Fruit fly (Drosophila melanogaster) whole organism, embryonic: Measurements from ENCODE around the gene Yp1.

ENCODE experiments used
- CG10209 ChIP-seq: fragments of 200-800 bp; sonication (Bioruptor generic); optimal IDR thresholded peaks from 3 replicates; lab custom pipeline; 2017; ENCODE audit warnings: missing biosample characterization, mild to moderate bottlenecking, missing genetic modification characterization, missing genetic modification reagents
- CG11085 ChIP-seq: fragments of 200-800 bp; sonication (Bioruptor generic); IDR thresholded peaks from 2 replicates; pipeline ENCODE4 v1.3.6; 2022; ENCODE audit warnings: missing biosample characterization, missing genetic modification characterization
- CG11247 ChIP-seq: fragments of 200-800 bp; sonication (Bioruptor generic); IDR thresholded peaks from 2 replicates; pipeline ENCODE4 v1.3.6; 2022; ENCODE audit warnings: missing biosample characterization, missing genetic modification characterization
- CG12155 ChIP-seq: fragments of 200-800 bp; sonication (Bioruptor generic); optimal IDR thresholded peaks from 3 replicates; lab custom pipeline; 2016; ENCODE audit warnings: missing biosample characterization, missing genetic modification characterization
- CG12391 ChIP-seq: fragments of 200-800 bp; sonication (Bioruptor generic); optimal IDR thresholded peaks from 3 replicates; lab custom pipeline; 2018; ENCODE audit warnings: missing biosample characterization, mild to moderate bottlenecking, missing genetic modification characterization, moderate library complexity
- CG12942 ChIP-seq: fragments of 200-800 bp; sonication (Bioruptor generic); optimal IDR thresholded peaks from 3 replicates; lab custom pipeline; 2016; ENCODE audit warnings: missing biosample characterization, missing genetic modification characterization
- CG15073 ChIP-seq: fragments of 200-800 bp; sonication (Bioruptor generic); optimal IDR thresholded peaks from 2 replicates; lab custom pipeline; 2016; ENCODE audit warnings: missing biosample characterization, missing genetic modification characterization
- CG17328 ChIP-seq: fragments of 200-800 bp; sonication (Bioruptor generic); IDR thresholded peaks from 2 replicates; pipeline ENCODE4 v1.3.6; 2022; ENCODE audit warnings: missing biosample characterization, missing genetic modification characterization
- CG17612 ChIP-seq: fragments of 200-800 bp; sonication (Bioruptor generic); IDR thresholded peaks from 2 replicates; pipeline ENCODE4 v1.3.6; 2022; ENCODE audit warnings: missing biosample characterization, missing genetic modification characterization
- CG2116 ChIP-seq: fragments of 200-800 bp; sonication (Bioruptor generic); optimal IDR thresholded peaks from 3 replicates; lab custom pipeline; 2018; ENCODE audit warnings: missing biosample characterization, mild to moderate bottlenecking, missing genetic modification characterization
- CG31441 ChIP-seq: fragments of 200-800 bp; sonication (Bioruptor generic); IDR thresholded peaks from 2 replicates; pipeline ENCODE4 v1.3.6; 2022; ENCODE audit warnings: missing biosample characterization, missing genetic modification characterization
- CG32767 ChIP-seq: fragments of 200-800 bp; sonication (Bioruptor generic); IDR thresholded peaks from 2 replicates; pipeline ENCODE4 v1.3.6; 2022; ENCODE audit warnings: missing biosample characterization, missing genetic modification characterization
- CG3726 ChIP-seq: fragments of 200-800 bp; sonication (Bioruptor generic); IDR thresholded peaks from 3 replicates; pipeline ENCODE4, ENCODE4 v1.3.6; 2022; ENCODE audit warnings: missing biosample characterization, missing genetic modification characterization
- CG4424 ChIP-seq: fragments of 200-800 bp; sonication (Bioruptor generic); optimal IDR thresholded peaks from 3 replicates; lab custom pipeline; 2016; ENCODE audit warnings: missing biosample characterization, missing genetic modification characterization
- CG4820 ChIP-seq: fragments of 200-800 bp; sonication (Bioruptor generic); optimal IDR thresholded peaks from 3 replicates; lab custom pipeline; 2016; ENCODE audit warnings: missing biosample characterization, missing genetic modification characterization
- CG5953 ChIP-seq: fragments of 200-800 bp; sonication (Bioruptor generic); IDR thresholded peaks from 2 replicates; pipeline ENCODE4 v1.3.6; 2022; ENCODE audit warnings: missing biosample characterization, missing genetic modification characterization
- CG6175 ChIP-seq: fragments of 200-800 bp; sonication (Bioruptor generic); IDR thresholded peaks from 3 replicates; pipeline ENCODE4 v1.3.6; 2022; ENCODE audit warnings: missing biosample characterization, missing genetic modification characterization
- CG8765 ChIP-seq: fragments of 200-800 bp; sonication (Bioruptor generic); IDR thresholded peaks from 2 replicates; pipeline ENCODE4 v1.3.6; 2022; ENCODE audit warnings: missing biosample characterization, missing genetic modification characterization
- CG9215 ChIP-seq: fragments of 200-800 bp; sonication (Bioruptor generic); IDR thresholded peaks from 2 replicates; pipeline ENCODE4 v1.3.6; 2022; ENCODE audit warnings: missing biosample characterization, missing genetic modification characterization
- CG9817 ChIP-seq: fragments of 200-800 bp; sonication (Bioruptor generic); optimal IDR thresholded peaks from 2 replicates; lab custom pipeline; 2018; ENCODE audit warnings: missing biosample characterization, mild to moderate bottlenecking, missing genetic modification characterization, moderate library complexity
- CHES-1-like ChIP-seq: fragments of 200-800 bp; sonication (Bioruptor generic); optimal IDR thresholded peaks from 2 replicates; lab custom pipeline; 2016; ENCODE audit warnings: missing biosample characterization, missing genetic modification characterization
- Chrac-16 ChIP-seq: fragments of 200-800 bp; sonication (Bioruptor generic); optimal IDR thresholded peaks from 3 replicates; lab custom pipeline; 2016; ENCODE audit warnings: missing biosample characterization, missing genetic modification characterization
- H2.0 ChIP-seq: fragments of 200-800 bp; sonication (Bioruptor generic); IDR thresholded peaks from 2 replicates; pipeline ENCODE4 v1.3.6; 2022; ENCODE audit warnings: missing biosample characterization, missing genetic modification characterization
- HHEX ChIP-seq: fragments of 200-800 bp; sonication (Bioruptor generic); optimal IDR thresholded peaks from 3 replicates; lab custom pipeline; 2017; ENCODE audit warnings: missing biosample characterization, mild to moderate bottlenecking, missing genetic modification characterization, missing genetic modification reagents
- Hey ChIP-seq: fragments of 200-800 bp; sonication (Bioruptor generic); optimal IDR thresholded peaks from 3 replicates; lab custom pipeline; 2018; ENCODE audit warnings: missing biosample characterization, mild to moderate bottlenecking, missing genetic modification characterization
- Lhr ChIP-seq: fragments of 200-800 bp; sonication (Bioruptor generic); optimal IDR thresholded peaks from 3 replicates; lab custom pipeline; 2017; ENCODE audit warnings: mild to moderate bottlenecking, missing biosample characterization, missing genetic modification reagents, missing genetic modification characterization
- NK7.1 ChIP-seq: fragments of 200-800 bp; sonication (Bioruptor generic); optimal IDR thresholded peaks from 3 replicates; lab custom pipeline; 2016; ENCODE audit warnings: missing biosample characterization, missing genetic modification characterization
- Ssrp ChIP-seq: fragments of 200-800 bp; sonication (Bioruptor generic); optimal IDR thresholded peaks from 2 replicates; lab custom pipeline; 2018; ENCODE audit warnings: missing biosample characterization, mild to moderate bottlenecking, missing genetic modification characterization, moderate library complexity
- cato ChIP-seq: fragments of 200-800 bp; sonication (Bioruptor generic); optimal IDR thresholded peaks from 2 replicates; lab custom pipeline; 2016; ENCODE audit warnings: missing biosample characterization, missing genetic modification characterization, borderline replicate concordance
- chif ChIP-seq, 2 experiments: fragments of 200-800 bp; sonication (Bioruptor generic); optimal IDR thresholded peaks; 3 replicates each; lab custom pipeline; 2016; ENCODE audit warnings: missing biosample characterization in 2 of 2, missing genetic modification characterization in 2 of 2
- chn ChIP-seq: fragments of 200-800 bp; sonication (Bioruptor generic); optimal IDR thresholded peaks from 2 replicates; lab custom pipeline; 2016; ENCODE audit warnings: missing biosample characterization, missing genetic modification characterization
- corto ChIP-seq: fragments of 200-800 bp; sonication (Bioruptor generic); optimal IDR thresholded peaks from 2 replicates; lab custom pipeline; 2016; ENCODE audit warnings: missing biosample characterization, mild to moderate bottlenecking, missing genetic modification characterization, moderate library complexity
- crol ChIP-seq: fragments of 200-800 bp; sonication (Bioruptor generic); IDR thresholded peaks from 2 replicates; pipeline ENCODE4 v1.3.6; 2022; ENCODE audit warnings: missing biosample characterization, missing genetic modification characterization
- dmrt11E ChIP-seq: fragments of 200-800 bp; sonication (Bioruptor generic); optimal IDR thresholded peaks from 3 replicates; lab custom pipeline; 2018; ENCODE audit warnings: missing biosample characterization, mild to moderate bottlenecking, missing genetic modification characterization, moderate library complexity
- ewg ChIP-seq: fragments of 200-800 bp; sonication (Bioruptor generic); optimal IDR thresholded peaks from 3 replicates; lab custom pipeline; 2017; ENCODE audit warnings: mild to moderate bottlenecking, missing biosample characterization, missing genetic modification reagents, missing genetic modification characterization
- gfzf ChIP-seq: fragments of 200-800 bp; sonication (Bioruptor generic); optimal IDR thresholded peaks from 2 replicates; lab custom pipeline; 2016; ENCODE audit warnings: missing biosample characterization, mild to moderate bottlenecking, missing genetic modification characterization, moderate library complexity
- gsb ChIP-seq: fragments of 200-800 bp; sonication (Bioruptor generic); IDR thresholded peaks from 2 replicates; pipeline ENCODE4 v1.3.6; 2022; ENCODE audit warnings: missing biosample characterization, missing genetic modification characterization
- hth ChIP-seq: fragments of >200 bp; optimal IDR thresholded peaks from 2 replicates; lab custom pipeline; 2017; ENCODE audit warnings: inconsistent platforms
- lilli ChIP-seq: fragments of 200-800 bp; sonication (Bioruptor generic); optimal IDR thresholded peaks from 3 replicates; lab custom pipeline; 2016; ENCODE audit warnings: missing biosample characterization, missing genetic modification characterization
- maf-S ChIP-seq: fragments of 200-800 bp; sonication (Bioruptor generic); optimal IDR thresholded peaks from 2 replicates; lab custom pipeline; 2016; ENCODE audit warnings: missing biosample characterization, missing genetic modification characterization
- mam ChIP-seq: fragments of 200-800 bp; sonication (Bioruptor generic); optimal IDR thresholded peaks from 3 replicates; lab custom pipeline; 2016; ENCODE audit warnings: missing biosample characterization, missing genetic modification characterization
- nmo ChIP-seq: fragments of 200-800 bp; sonication (Bioruptor generic); optimal IDR thresholded peaks from 2 replicates; lab custom pipeline; 2018; ENCODE audit warnings: missing biosample characterization, mild to moderate bottlenecking, missing genetic modification characterization, moderate library complexity
- org-1 ChIP-seq: fragments of 200-800 bp; sonication (Bioruptor generic); optimal IDR thresholded peaks from 2 replicates; lab custom pipeline; 2017; ENCODE audit warnings: missing biosample characterization, missing genetic modification characterization
- pros ChIP-seq: fragments of 200-800 bp; sonication (Bioruptor generic); optimal IDR thresholded peaks from 3 replicates; lab custom pipeline; 2019; ENCODE audit warnings: missing biosample characterization, mild to moderate bottlenecking, missing genetic modification characterization, moderate library complexity
- rib ChIP-seq: fragments of 200-800 bp; sonication (Bioruptor generic); IDR thresholded peaks from 2 replicates; pipeline ENCODE4 v1.3.6; 2022; ENCODE audit warnings: missing biosample characterization, missing genetic modification characterization
- tll ChIP-seq, 2 experiments: fragments of 200-800 bp in 1 of 2; fragments of >200 bp in 1 of 2; sonication (Bioruptor generic) in 1 of 2; optimal IDR thresholded peaks; 2 replicates each; lab custom pipeline; 2017 to 2019; ENCODE audit warnings: missing biosample characterization in 2 of 2, missing genetic modification characterization in 2 of 2, mild to moderate bottlenecking in 1 of 2, moderate library complexity in 1 of 2
- wek ChIP-seq: fragments of 200-800 bp; sonication (Bioruptor generic); optimal IDR thresholded peaks from 3 replicates; lab custom pipeline; 2018; ENCODE audit warnings: missing biosample characterization, mild to moderate bottlenecking, missing genetic modification characterization, moderate library complexity
- zen2 ChIP-seq: fragments of 200-800 bp; sonication (Bioruptor generic); IDR thresholded peaks from 3 replicates; pipeline ENCODE4 v1.3.6; 2022; ENCODE audit warnings: missing biosample characterization, missing genetic modification characterization; ENCODE audit not compliant: partially characterized antibody

Gene Yp1

DNA sequence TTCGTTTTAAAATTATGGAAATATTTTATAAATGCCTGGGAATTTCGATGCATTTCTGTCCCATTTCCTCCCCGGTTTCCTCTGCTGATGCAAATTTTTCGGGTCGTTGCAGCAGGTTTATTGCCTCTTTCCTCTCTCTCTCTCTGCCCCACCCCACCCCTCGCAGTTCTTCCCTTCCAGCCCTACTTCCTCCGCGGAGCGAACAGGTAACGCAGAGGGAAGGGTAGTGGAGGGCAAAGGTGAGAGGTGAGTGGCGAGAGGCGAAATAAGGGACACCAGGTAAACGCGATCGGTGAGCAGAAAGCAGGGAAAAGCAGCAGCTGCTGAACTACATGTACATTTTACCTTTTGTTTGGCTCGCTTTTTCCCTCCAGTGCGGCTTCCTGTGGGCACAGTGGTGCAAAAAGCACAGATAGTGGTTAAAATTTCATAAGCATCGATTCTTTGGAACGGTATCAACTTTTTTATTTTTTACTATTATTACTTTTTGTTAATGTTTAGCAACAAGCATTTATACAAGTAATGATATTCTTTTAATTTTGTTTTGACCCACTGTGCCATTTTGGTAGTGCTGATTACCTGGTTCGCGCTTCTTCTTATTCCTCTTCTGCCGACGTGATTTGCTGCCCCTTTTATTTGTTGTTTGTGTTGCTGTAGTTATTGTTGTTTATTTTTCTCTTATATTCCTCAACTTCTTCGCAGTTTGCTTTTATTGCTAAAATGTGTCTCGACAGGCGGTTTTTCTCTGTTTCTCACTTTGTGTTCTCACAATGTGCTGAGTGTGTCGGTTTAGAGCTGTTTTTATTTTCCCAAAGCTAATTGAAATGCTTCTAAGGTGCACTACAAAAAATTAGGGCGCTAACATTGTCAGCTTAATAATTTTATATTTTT, 34.7 kb downstream of the Yp1 start (continued):
- TF ChIP-seq CG9215 (peak; percentile 29; the same call in 1 of the 2 replicates), rib (GFP tag; lab: Robert Waterston, UW) (no peak), nmo (GFP tag; lab: Kevin White, UChicago) (peak; percentile 59), CG17612 (peak; percentile 23; the same call in 1 of the 2 replicates), Chrac-16 (GFP tag; lab: Kevin White, UChicago) (peak; percentile 71), mam (GFP tag; lab: Kevin White, UChicago) (peak; percentile 2), CG12155 (GFP tag; lab: Kevin White, UChicago) (peak; percentile 18), crol (GFP tag; lab: Robert Waterston, UW) (peak; percentile 95), CG15073 (GFP tag; lab: Kevin White, UChicago) (no peak), CG5953 (GFP tag; lab: Robert Waterston, UW) (no peak), gsb (GFP tag; lab: Robert Waterston, UW) (no peak), org-1 (GFP tag; lab: Kevin White, UChicago) (no peak), CG10209 (GFP tag; lab: Kevin White, UChicago) (peak; percentile 52), CG11247 (peak; percentile 37; the same call in 1 of the 2 replicates), corto (GFP tag; lab: Kevin White, UChicago) (peak; percentile 74), cato (GFP tag; lab: Kevin White, UChicago) (no peak), CG11085 (0 out of 2 replicates have a peak, but pooled peaks have one; percentile 27), CG2116 (GFP tag; lab: Kevin White, UChicago) (peak; percentile 28), Hey (tag; lab: Kevin White, UChicago) (no peak), CG9817 (tag; lab: Kevin White, UChicago) (peak; percentile 27), lilli (GFP tag; lab: Kevin White, UChicago) (peak; percentile 54), maf-S (GFP tag; lab: Kevin White, UChicago) (peak; percentile 14), CG12942 (GFP tag; lab: Kevin White, UChicago) (peak; percentile 33), CG31441 (GFP tag; lab: Robert Waterston, UW) (peak; percentile 67), HHEX (GFP tag; lab: Kevin White, UChicago) (peak; percentile 39), CG8765 (GFP tag; lab: Robert Waterston, UW) (peak; percentile 89), CHES-1-like (GFP tag; lab: Kevin White, UChicago) (peak; percentile 44), CG6175 (GFP tag; lab: Robert Waterston, UW) (no peak), CG3726 (GFP tag; lab: Robert Waterston, UW) (0 out of 3 replicates have a peak, but pooled peaks have one; percentile 57), CG12391 (tag; lab: Kevin White, UChicago) (peak; percentile 69), wek (GFP tag; lab: Kevin White, UChicago) (no peak), H2.0 (GFP tag; lab: Robert Waterston, UW) (peak; percentile 71), chif (GFP tag; optimal IDR thresholded peaks at IDR 0.05; lab: Kevin White, UChicago) (peak; percentile 32 to 61), NK7.1 (GFP tag; lab: Kevin White, UChicago) (no peak), CG4820 (GFP tag; lab: Kevin White, UChicago) (peak; percentile 43), CG4424 (GFP tag; lab: Kevin White, UChicago) (peak; percentile 66), tll (GFP tag; optimal IDR thresholded peaks at IDR 0.05; lab: Kevin White, UChicago) (peak in 1 of 2 experiments; percentile 52), pros (GFP tag; lab: Kevin White, UChicago) (peak; percentile 85), Lhr (GFP tag; lab: Kevin White, UChicago) (peak; percentile 30), chn (peak; percentile 4), gfzf (GFP tag; lab: Kevin White, UChicago) (no peak), hth (no peak), ewg (peak; percentile 27), dmrt11E (peak; percentile 83), Ssrp (tag; lab: Kevin White, UChicago) (peak; percentile 59), CG17328 (GFP tag; lab: Robert Waterston, UW) (peak; percentile 85), CG32767 (GFP tag; lab: Robert Waterston, UW) (peak; percentile 59; the same call in 1 of the 2 replicates), zen2 (GFP tag; lab: Robert Waterston, UW) (no peak)
